Fruit fly (Drosophila melanogaster): Measurements from ENCODE around the gene pit.

dm6 chr3R:22053740-22054139 is 19.6 kb downstream of the pit start:
- no peak for TF ChIP-seq psq (optimal IDR thresholded peaks at IDR 0.05)
- TF ChIP-seq pan (optimal IDR thresholded peaks at IDR 0.05), result no peak
- no peak for TF ChIP-seq Dll (optimal IDR thresholded peaks at IDR 0.05)
- TF ChIP-seq CG8478 (optimal IDR thresholded peaks at IDR 0.05), result no peak
- no peak for TF ChIP-seq EcR (GFP tag; optimal IDR thresholded peaks at IDR 0.05)
- no peak for TF ChIP-seq usp (GFP tag; optimal IDR thresholded peaks at IDR 0.05)

Data from whole organism.